Worm (Caenorhabditis elegans) whole organism, L4 larva: Measurements from ENCODE around the gene nhx-4.

ENCODE experiments used
- F10B5.3 ChIP-seq: sonication (generic microtip); optimal IDR thresholded peaks from 2 replicates; lab custom pipeline; 2016; ENCODE audit warnings: mild to moderate bottlenecking, missing genetic modification characterization, missing compliant biosample characterization
- F26F4.8 ChIP-seq: fragments of 200-800 bp; sonication (Bioruptor generic); conservative IDR thresholded peaks from 2 replicates; pipeline ENCODE4 v1.3.6; 2022; ENCODE audit warnings: missing genetic modification characterization, missing compliant biosample characterization
- Y48G9A.11 ChIP-seq: fragments of 200-800 bp; sonication (Bioruptor generic); IDR thresholded peaks from 2 replicates; pipeline ENCODE4 v1.3.6; 2022; ENCODE audit warnings: missing genetic modification reagents, missing genetic modification characterization, missing compliant biosample characterization
- Y75B8A.6 ChIP-seq: fragments of 200-800 bp; sonication (Bioruptor generic); IDR thresholded peaks from 2 replicates; pipeline ENCODE4 v1.3.6; 2022; ENCODE audit warnings: missing genetic modification reagents, missing genetic modification characterization, missing compliant biosample characterization
- ZK337.2 ChIP-seq: fragments of 200-800 bp; sonication (Bioruptor generic); IDR thresholded peaks from 2 replicates; pipeline ENCODE4 v1.3.6; 2022; ENCODE audit warnings: missing genetic modification reagents, missing genetic modification characterization, missing compliant biosample characterization
- aha-1 ChIP-seq: fragments of 150-350 bp; peaks from one replicate; lab custom pipeline; 2014; ENCODE audit warnings: missing biosample characterization, missing genetic modification characterization
- aly-2 ChIP-seq: sonication (generic microtip); optimal IDR thresholded peaks from 2 replicates; lab custom pipeline; 2018; ENCODE audit warnings: missing biosample characterization, missing genetic modification characterization
- arid-1 ChIP-seq: fragments of 200-800 bp; sonication (Bioruptor generic); conservative IDR thresholded peaks from 2 replicates; pipeline ENCODE4 v1.3.6; 2022; ENCODE audit warnings: missing genetic modification reagents, missing genetic modification characterization, missing compliant biosample characterization
- ceh-20 ChIP-seq: fragments of 200-800 bp; sonication (Bioruptor generic); IDR thresholded peaks from 2 replicates; pipeline ENCODE4 v1.3.6; 2022; ENCODE audit warnings: missing genetic modification reagents, missing genetic modification characterization, missing compliant biosample characterization
- ces-1 ChIP-seq: fragments of 150-350 bp; sonication (generic microtip); optimal IDR thresholded peaks from 4 replicates; lab custom pipeline; 2014; ENCODE audit warnings: missing biosample characterization, missing genetic modification reagents, missing genetic modification characterization
- cey-2 ChIP-seq: sonication (generic microtip); optimal IDR thresholded peaks from 3 replicates; lab custom pipeline; 2017; ENCODE audit warnings: missing genetic modification characterization, mild to moderate bottlenecking, missing compliant biosample characterization, antibody characterized with exemption, borderline replicate concordance; ENCODE audit not compliant: insufficient read depth
- daf-16 ChIP-seq, 3 experiments: sonication (generic microtip); optimal IDR thresholded peaks; 2 replicates each; lab custom pipeline; 2016 to 2017; ENCODE audit warnings: missing genetic modification characterization in 3 of 3, missing genetic modification reagents in 3 of 3, mild to moderate bottlenecking in 2 of 3, missing compliant biosample characterization in 2 of 3, missing biosample characterization in 1 of 3, moderate library complexity in 1 of 3
- daf-19 ChIP-seq: fragments of 200-800 bp; sonication (Bioruptor generic); conservative IDR thresholded peaks from 2 replicates; pipeline ENCODE4 v1.3.6; 2022; ENCODE audit warnings: missing genetic modification characterization, missing compliant biosample characterization
- dmd-6 ChIP-seq: fragments of 200-800 bp; sonication (Bioruptor generic); IDR thresholded peaks from 2 replicates; pipeline ENCODE4 v1.3.6; 2022; ENCODE audit warnings: missing genetic modification reagents, missing genetic modification characterization, missing compliant biosample characterization
- dmd-8 ChIP-seq: fragments of 200-800 bp; sonication (Bioruptor generic); IDR thresholded peaks from 2 replicates; pipeline ENCODE4 v1.3.6; 2022; ENCODE audit warnings: missing genetic modification characterization, missing compliant biosample characterization
- duxl-1 ChIP-seq: sonication (generic microtip); optimal IDR thresholded peaks from 2 replicates; lab custom pipeline; 2016; ENCODE audit warnings: mild to moderate bottlenecking, missing genetic modification characterization, moderate library complexity, missing compliant biosample characterization; ENCODE audit not compliant: poor library complexity
- dve-1 ChIP-seq: sonication (generic microtip); optimal IDR thresholded peaks from 2 replicates; lab custom pipeline; 2017; ENCODE audit warnings: antibody characterized with exemption, mild to moderate bottlenecking, missing genetic modification characterization, missing compliant biosample characterization; ENCODE audit not compliant: insufficient read depth
- egl-27 ChIP-seq: sonication (generic microtip); optimal IDR thresholded peaks from 3 replicates; lab custom pipeline; 2017; ENCODE audit warnings: missing biosample characterization, missing genetic modification reagents, missing genetic modification characterization
- egl-43 ChIP-seq: fragments of 200-800 bp; sonication (Bioruptor generic); IDR thresholded peaks from 2 replicates; pipeline ENCODE4 v1.3.6; 2022; ENCODE audit warnings: missing genetic modification reagents, missing genetic modification characterization, missing compliant biosample characterization
- fkh-10 ChIP-seq: fragments of 150-350 bp; optimal IDR thresholded peaks from 2 replicates; lab custom pipeline; 2014; ENCODE audit warnings: missing biosample characterization, missing genetic modification reagents, missing genetic modification characterization
- hif-1 ChIP-seq, 2 experiments: sonication (generic microtip); optimal IDR thresholded peaks; 2 replicates each; lab custom pipeline; 2016 to 2017; ENCODE audit warnings: missing compliant biosample characterization in 2 of 2, missing genetic modification characterization in 2 of 2, missing genetic modification reagents in 2 of 2, missing genotype in 2 of 2, mild to moderate bottlenecking in 1 of 2
- lim-7 ChIP-seq: fragments of 200-800 bp; sonication (Bioruptor generic); IDR thresholded peaks from 2 replicates; pipeline ENCODE4 v1.3.6; 2022; ENCODE audit warnings: missing genetic modification characterization, missing compliant biosample characterization
- lin-13 ChIP-seq: fragments of 150-350 bp; optimal IDR thresholded peaks from 2 replicates; lab custom pipeline; 2014; ENCODE audit warnings: missing biosample characterization, missing genetic modification reagents, missing genetic modification characterization
- lir-3 ChIP-seq: sonication (generic microtip); optimal IDR thresholded peaks from 2 replicates; lab custom pipeline; 2016; ENCODE audit warnings: mild to moderate bottlenecking, missing genetic modification characterization, missing compliant biosample characterization
- madf-5 ChIP-seq, 2 experiments: fragments of 200-800 bp; sonication (Bioruptor generic); IDR thresholded peaks; 2 replicates each; pipeline ENCODE4 v1.3.6; 2022; ENCODE audit warnings: missing compliant biosample characterization in 2 of 2, missing genetic modification characterization in 2 of 2
- mdl-1 ChIP-seq, 2 experiments: fragments of 150-350 bp in 1 of 2; sonication (generic microtip) in 1 of 2; optimal IDR thresholded peaks; 2 replicates each; lab custom pipeline; 2014 to 2017; ENCODE audit warnings: missing biosample characterization in 2 of 2, missing genetic modification characterization in 2 of 2
- mdt-29 ChIP-seq: fragments of 200-800 bp; sonication (Bioruptor generic); IDR thresholded peaks from 2 replicates; pipeline ENCODE4 v1.3.6; 2022; ENCODE audit warnings: missing genetic modification reagents, missing genetic modification characterization, missing compliant biosample characterization
- mxl-2 ChIP-seq: fragments of 200-800 bp; sonication (Bioruptor generic); conservative IDR thresholded peaks from 2 replicates; pipeline ENCODE4 v1.3.6; 2022; ENCODE audit warnings: missing genetic modification reagents, missing genetic modification characterization, missing compliant biosample characterization
- mxl-3 ChIP-seq: fragments of 200-800 bp; sonication (Bioruptor generic); optimal IDR thresholded peaks from 2 replicates; lab custom pipeline; 2018; ENCODE audit warnings: mild to moderate bottlenecking, missing genetic modification characterization, missing compliant biosample characterization
- nhr-237 ChIP-seq: sonication (generic microtip); optimal IDR thresholded peaks from 2 replicates; lab custom pipeline; 2017; ENCODE audit warnings: missing biosample characterization, missing genetic modification characterization
- nhr-41 ChIP-seq: fragments of 200-800 bp; sonication (Bioruptor generic); IDR thresholded peaks from 2 replicates; pipeline ENCODE4 v1.3.6; 2022; ENCODE audit warnings: missing genetic modification reagents, missing genetic modification characterization, missing compliant biosample characterization
- nhr-77 ChIP-seq: fragments of 150-350 bp; optimal IDR thresholded peaks from 2 replicates; lab custom pipeline; 2014; ENCODE audit warnings: missing biosample characterization, missing genetic modification characterization
- pha-4 ChIP-seq, 2 experiments: fragments of 150-350 bp in 1 of 2; fragments of 200-800 bp in 1 of 2; sonication (Bioruptor generic) in 1 of 2; IDR thresholded peaks in 1 of 2; optimal IDR thresholded peaks in 1 of 2; 2 replicates each; pipeline versions ENCODE4 v1.3.6 to Lab custom; 2014 to 2022; ENCODE audit warnings: missing genetic modification characterization in 2 of 2, missing genetic modification reagents in 2 of 2, missing biosample characterization in 1 of 2, missing compliant biosample characterization in 1 of 2
- rbr-2 ChIP-seq: sonication (generic microtip); optimal IDR thresholded peaks from 2 replicates; lab custom pipeline; 2016; ENCODE audit warnings: missing genotype, missing genetic modification characterization, missing compliant biosample characterization
- sdz-12 ChIP-seq: fragments of 200-800 bp; sonication (Bioruptor generic); optimal IDR thresholded peaks from 2 replicates; lab custom pipeline; 2018; ENCODE audit warnings: mild to moderate bottlenecking, missing genetic modification characterization, missing compliant biosample characterization
- set-16 ChIP-seq: fragments of 200-800 bp; sonication (Bioruptor generic); IDR thresholded peaks from 2 replicates; pipeline ENCODE4 v1.3.6; 2022; ENCODE audit warnings: missing genetic modification reagents, missing genetic modification characterization, missing compliant biosample characterization
- skn-1 ChIP-seq: fragments of 150-350 bp; optimal IDR thresholded peaks from 2 replicates; lab custom pipeline; 2014; ENCODE audit warnings: missing biosample characterization, missing genetic modification characterization
- snpc-1.2 ChIP-seq: fragments of 200-800 bp; sonication (Bioruptor generic); IDR thresholded peaks from 2 replicates; pipeline ENCODE4 v1.3.6; 2022; ENCODE audit warnings: missing genetic modification reagents, missing genetic modification characterization, missing compliant biosample characterization
- spr-1 ChIP-seq: sonication (generic microtip); optimal IDR thresholded peaks from 2 replicates; lab custom pipeline; 2016; ENCODE audit warnings: mild to moderate bottlenecking, missing genetic modification characterization, missing compliant biosample characterization
- spr-3 ChIP-seq: fragments of 200-800 bp; sonication (Bioruptor generic); optimal IDR thresholded peaks from 2 replicates; lab custom pipeline; 2018; ENCODE audit warnings: mild to moderate bottlenecking, missing genetic modification characterization, missing compliant biosample characterization
- vab-7 ChIP-seq: fragments of 200-800 bp; sonication (Bioruptor generic); IDR thresholded peaks from 2 replicates; pipeline ENCODE4 v1.3.6; 2022; ENCODE audit warnings: missing genetic modification reagents, missing genetic modification characterization, missing compliant biosample characterization
- zag-1 ChIP-seq: fragments of 150-350 bp; optimal IDR thresholded peaks from 2 replicates; lab custom pipeline; 2014; ENCODE audit warnings: missing biosample characterization, missing genetic modification characterization
- zfp-3 ChIP-seq: fragments of 200-800 bp; sonication (Bioruptor generic); conservative IDR thresholded peaks from 2 replicates; pipeline ENCODE4 v1.3.6; 2022; ENCODE audit warnings: missing genetic modification reagents, missing genetic modification characterization, missing compliant biosample characterization

The nhx-4 gene

ce11 chrX:6913989-6914388 is at the start of gene nhx-4:
TSS of gene nhx-4 (plus strand) at chrX:6914289.
- TF ChIP-seq skn-1 (tag; lab: Kevin White, UChicago) (no peak), aha-1 (tag; lab: Kevin White, UChicago) (no peak), mxl-2 (GFP tag; lab: Robert Waterston, UW) (no peak), dmd-8 (GFP tag; lab: Robert Waterston, UW) (no peak), egl-43 (GFP tag; lab: Robert Waterston, UW) (no peak), pha-4 (GFP tag; IDR thresholded peaks at IDR 0.05; lab: Robert Waterston, UW) (no peak), pha-4 (tag; optimal IDR thresholded peaks at IDR 0.05; lab: Kevin White, UChicago) (no peak), vab-7 (no peak), aly-2 (tag; lab: Kevin White, UChicago) (no peak), egl-27 (tag; lab: Kevin White, UChicago) (no peak), spr-3 (no peak), dve-1 (tag; lab: Kevin White, UChicago) (no peak), lir-3 (no peak), sdz-12 (no peak), snpc-1.2 (GFP tag; lab: Robert Waterston, UW) (no peak), ceh-20 (GFP tag; lab: Robert Waterston, UW) (no peak), mdl-1 (tag; optimal IDR thresholded peaks at IDR 0.05; lab: Kevin White, UChicago) (no peak), rbr-2 (tag; lab: Kevin White, UChicago) (no peak)

ce11 chrX:6865839-6866238 is 48.2 kb upstream of the nhx-4 start, which contains the start of gene odr-10:
TSS of gene odr-10 (minus strand) at chrX:6865939.
- TF ChIP-seq daf-16 (GFP tag; optimal IDR thresholded peaks at IDR 0.05; lab: Kevin White, UChicago): no peak
- TF ChIP-seq daf-16 (tag; optimal IDR thresholded peaks at IDR 0.05; lab: Kevin White, UChicago): no peak
- TF ChIP-seq Y48G9A.11 (GFP tag; lab: Robert Waterston, UW): no peak
- TF ChIP-seq ceh-20 (GFP tag; lab: Robert Waterston, UW): no peak
- TF ChIP-seq egl-43 (GFP tag; lab: Robert Waterston, UW): no peak
- TF ChIP-seq nhr-237 (tag; lab: Kevin White, UChicago): no peak
- no peak for TF ChIP-seq mxl-3 (GFP tag; lab: Kevin White, UChicago)
- no peak for TF ChIP-seq F26F4.8 (GFP tag; lab: Robert Waterston, UW)
- TF ChIP-seq zag-1: no peak
- TF ChIP-seq arid-1: no peak
- TF ChIP-seq mxl-2 (GFP tag; lab: Robert Waterston, UW): no peak
- no peak for TF ChIP-seq madf-5 (GFP tag; IDR thresholded peaks at IDR 0.05; lab: Robert Waterston, UW)
- no peak for TF ChIP-seq dmd-6 (GFP tag; lab: Robert Waterston, UW)
- TF ChIP-seq Y75B8A.6 (GFP tag; lab: Robert Waterston, UW): no peak
- TF ChIP-seq spr-1 (tag; lab: Kevin White, UChicago): no peak
- no peak for TF ChIP-seq fkh-10 (GFP tag; lab: Kevin White, UChicago)
- TF ChIP-seq nhr-41 (GFP tag; lab: Robert Waterston, UW): no peak
- TF ChIP-seq aly-2 (tag; lab: Kevin White, UChicago): no peak
- no peak for TF ChIP-seq duxl-1 (tag; lab: Kevin White, UChicago)
- no peak for TF ChIP-seq zfp-3 (GFP tag; lab: Robert Waterston, UW)
- no peak for TF ChIP-seq ZK337.2 (GFP tag; lab: Robert Waterston, UW)

- peak; percentile 50; the same call in 1 of the 2 replicates for TF ChIP-seq lim-7
- no peak for TF ChIP-seq lin-13 (GFP tag; lab: Kevin White, UChicago)
Observed at ce11 chrX:6866900-6867299, 47.2 kb upstream of the nhx-4 start.

- TF ChIP-seq F10B5.3 (tag; lab: Kevin White, UChicago) (peak; percentile 73), fkh-10 (GFP tag; lab: Kevin White, UChicago) (no peak), nhr-77 (tag; lab: Kevin White, UChicago) (no peak), mxl-3 (GFP tag; lab: Kevin White, UChicago) (peak; percentile 69), madf-5 (GFP tag; IDR thresholded peaks at IDR 0.05; lab: Robert Waterston, UW) (peak; percentile 84 to 88; a peak in 3 of 4 replicates), hif-1 (tag; optimal IDR thresholded peaks at IDR 0.05; lab: Kevin White, UChicago) (peak; percentile 10 to 35), ces-1 (GFP tag; lab: Kevin White, UChicago) (no peak), arid-1 (peak; percentile 91), cey-2 (no peak), daf-19 (GFP tag; lab: Robert Waterston, UW) (peak; percentile 89), mdt-29 (GFP tag; lab: Robert Waterston, UW) (peak; percentile 60; the same call in 1 of the 2 replicates), egl-43 (GFP tag; lab: Robert Waterston, UW) (peak; percentile 96), aha-1 (tag; lab: Kevin White, UChicago) (peak; percentile 99), duxl-1 (tag; lab: Kevin White, UChicago) (peak; percentile 89), set-16 (GFP tag; lab: Robert Waterston, UW) (no peak)
Observed at ce11 chrX:6867707-6868106, 46.4 kb upstream of the nhx-4 start.
